Worm (Caenorhabditis elegans) whole organism, L4/young adult: ENCODE results near the gene bud-31.
"Not testable (repeated sequence)": the region's sequence is repeated elsewhere in the genome, so short reads cannot be mapped to it uniquely, and the experiment has no call there.

Source experiments
- W03F9.2 ChIP-seq: fragments of 150-350 bp; optimal IDR thresholded peaks from 2 replicates; lab custom pipeline; 2014; ENCODE audit warnings: missing biosample characterization, missing genetic modification characterization
- dao-5 ChIP-seq: sonication (generic microtip); optimal IDR thresholded peaks from 2 replicates; lab custom pipeline; 2016; ENCODE audit warnings: missing genotype, missing genetic modification characterization, moderate library complexity, missing compliant biosample characterization
- him-1 ChIP-seq: sonication (generic microtip); optimal IDR thresholded peaks from 2 replicates; lab custom pipeline; 2016; ENCODE audit warnings: missing genotype, missing genetic modification reagents, missing genetic modification characterization, missing compliant biosample characterization

ce11 chrIII:9681206-9681605 lies 15.1 kb downstream of the bud-31 start, which contains the start of gene C07A9.13:
- not testable (repeated sequence) for TF ChIP-seq dao-5; him-1; W03F9.2 (tag; lab: Kevin White, UChicago)
